Worm (Caenorhabditis elegans): ENCODE results near the gene T19C3.6.
A peak's percentile ranks its signal among the peaks of the same experiment; 100 is the strongest.

Gene T19C3.6

DNA sequence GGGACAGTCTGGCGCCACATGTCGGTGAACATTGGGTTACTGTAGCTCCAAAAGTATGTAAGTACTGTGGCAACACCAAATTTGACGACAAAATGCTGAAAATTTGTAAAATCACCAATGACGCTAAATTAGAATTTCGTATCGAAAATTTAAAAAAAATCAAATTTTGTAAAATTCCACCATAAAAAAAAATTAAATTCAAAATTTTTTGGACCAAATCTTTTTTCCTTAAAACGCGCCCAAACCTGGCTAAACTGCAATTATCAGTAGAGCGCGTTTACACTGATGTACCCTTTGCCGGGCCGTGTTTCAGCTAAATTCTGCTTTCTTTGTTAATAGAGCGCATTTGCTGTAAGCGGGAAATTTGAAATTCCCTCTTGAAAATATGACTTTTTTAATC lies at the start of gene T19C3.6:
T19C3.6 (minus strand) TSS at position 101 of the 400 bp plus-strand sequence.
- no peak for TF ChIP-seq dmd-4 (tag; optimal IDR thresholded peaks at IDR 0.05)

- TF ChIP-seq zag-1 (tag; optimal IDR thresholded peaks at IDR 0.05) (no peak), nhr-237 (tag; optimal IDR thresholded peaks at IDR 0.05) (no peak), ZK546.5 (tag; optimal IDR thresholded peaks at IDR 0.05) (no peak), mab-5 (tag; optimal IDR thresholded peaks at IDR 0.05) (no peak), nhr-25 (tag; optimal IDR thresholded peaks at IDR 0.05) (no peak), nhr-129 (tag; optimal IDR thresholded peaks at IDR 0.05) (no peak), nhr-11 (tag; optimal IDR thresholded peaks at IDR 0.05) (no peak), sma-9 (GFP tag; optimal IDR thresholded peaks at IDR 0.05) (no peak), sma-9 (tag; optimal IDR thresholded peaks at IDR 0.05) (no peak), egl-27 (tag; optimal IDR thresholded peaks at IDR 0.05) (no peak), nhr-77 (tag; optimal IDR thresholded peaks at IDR 0.05) (no peak), fos-1 (tag; optimal IDR thresholded peaks at IDR 0.05) (no peak), ztf-4 (tag; optimal IDR thresholded peaks at IDR 0.05) (no peak), mbf-1 (tag; optimal IDR thresholded peaks at IDR 0.05) (no peak)
Observed at ce11 chrIII:675822-676221, 44.5 kb upstream of the T19C3.6 start, which contains the start of gene grk-2. TSS of gene grk-2 (plus strand) at chrIII:676122.

DNA sequence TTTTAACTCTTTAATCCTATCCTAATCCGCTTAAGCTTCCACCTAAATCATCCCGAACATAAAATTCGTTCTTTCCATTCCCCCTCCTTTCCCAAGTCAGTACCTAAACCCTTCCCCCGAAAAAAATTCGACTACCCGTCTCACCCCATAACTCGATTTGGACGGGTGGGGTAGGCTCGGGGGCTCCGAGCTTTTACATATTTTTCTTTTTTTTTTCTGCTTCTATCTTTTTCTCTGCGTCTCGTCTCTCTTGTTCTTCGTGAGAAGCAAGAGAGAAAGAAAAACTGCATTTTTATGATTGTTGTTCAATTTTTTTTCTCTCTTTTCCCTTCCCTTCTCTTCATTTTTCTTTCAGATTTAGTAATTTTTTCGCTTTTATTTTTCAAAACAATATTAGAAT lies 44.1 kb upstream of the T19C3.6 start:
- TF ChIP-seq ZK546.5 (tag; optimal IDR thresholded peaks at IDR 0.05) (no peak), dmd-4 (tag; optimal IDR thresholded peaks at IDR 0.05) (no peak), blmp-1 (tag; optimal IDR thresholded peaks at IDR 0.05; ENCODE audit: insufficient read depth) (no peak), F13H6.1 (tag; optimal IDR thresholded peaks at IDR 0.05) (peak; percentile 21), nhr-12 (tag; optimal IDR thresholded peaks at IDR 0.05) (no peak), lsy-2 (tag; optimal IDR thresholded peaks at IDR 0.05) (peak in 1 of 2 experiments; percentile 20), sem-4 (tag; optimal IDR thresholded peaks at IDR 0.05) (no peak), ceh-16 (tag; optimal IDR thresholded peaks at IDR 0.05) (no peak), ztf-4 (tag; optimal IDR thresholded peaks at IDR 0.05) (no peak), fos-1 (tag; optimal IDR thresholded peaks at IDR 0.05) (no peak), snpc-4 (tag; optimal IDR thresholded peaks at IDR 0.05) (no peak), mab-5 (tag; optimal IDR thresholded peaks at IDR 0.05) (no peak), ztf-1 (GFP tag; conservative IDR thresholded peaks at IDR 0.05) (no peak), aly-2 (tag; optimal IDR thresholded peaks at IDR 0.05) (no peak), zag-1 (tag; optimal IDR thresholded peaks at IDR 0.05) (no peak), nhr-11 (tag; optimal IDR thresholded peaks at IDR 0.05) (no peak), unc-55 (GFP tag; optimal IDR thresholded peaks at IDR 0.05) (peak; percentile 27), skn-1 (tag; optimal IDR thresholded peaks at IDR 0.05) (no peak), Y55F3AM.14 (GFP tag; optimal IDR thresholded peaks at IDR 0.05) (no peak), gmeb-1 (tag; optimal IDR thresholded peaks at IDR 0.05) (no peak), lin-13 (GFP tag; optimal IDR thresholded peaks at IDR 0.05) (no peak), elt-3 (tag; optimal IDR thresholded peaks at IDR 0.05) (no peak), unc-39 (tag; optimal IDR thresholded peaks at IDR 0.05) (no peak), nhr-6 (tag; optimal IDR thresholded peaks at IDR 0.05) (no peak), ztf-11 (tag; optimal IDR thresholded peaks at IDR 0.05) (no peak), nhr-10 (tag; optimal IDR thresholded peaks at IDR 0.05) (no peak), C34F6.9 (tag; optimal IDR thresholded peaks at IDR 0.05) (peak; percentile 60), nhr-237 (tag; optimal IDR thresholded peaks at IDR 0.05) (no peak)

DNA sequence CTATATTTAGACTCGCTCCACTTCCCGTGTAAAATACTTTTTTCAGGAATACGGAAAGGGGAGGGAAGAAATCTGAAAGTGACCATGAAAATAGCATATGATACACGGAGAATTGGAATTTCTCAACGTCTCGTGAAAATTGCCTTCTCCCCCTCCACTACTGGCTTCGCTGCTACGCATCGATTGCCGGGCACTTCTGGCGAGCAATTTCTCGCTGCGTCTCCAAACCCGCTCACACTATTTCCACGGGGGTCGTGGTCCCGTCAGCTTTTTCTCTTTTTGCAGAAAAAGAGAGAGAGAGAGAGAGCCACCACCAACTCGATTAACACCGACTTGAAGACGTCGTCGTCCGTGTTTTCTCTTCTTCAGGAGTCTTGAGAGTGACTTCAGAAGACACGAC lies 39.7 kb upstream of the T19C3.6 start:
- no peak for TF ChIP-seq ceh-16 (tag; optimal IDR thresholded peaks at IDR 0.05)
- TF ChIP-seq nhr-10 (tag; optimal IDR thresholded peaks at IDR 0.05) = no peak
- no peak for TF ChIP-seq gmeb-1 (tag; optimal IDR thresholded peaks at IDR 0.05)
- no peak for TF ChIP-seq nhr-25 (tag; optimal IDR thresholded peaks at IDR 0.05)
- TF ChIP-seq lin-13 (GFP tag; optimal IDR thresholded peaks at IDR 0.05) = peak; percentile 22
- no peak for TF ChIP-seq peb-1 (tag; optimal IDR thresholded peaks at IDR 0.05)
- TF ChIP-seq dmd-4 (tag; optimal IDR thresholded peaks at IDR 0.05) = no peak
- peak; percentile 1 to 69 for TF ChIP-seq mdl-1 (tag; optimal IDR thresholded peaks at IDR 0.05)
- no peak for TF ChIP-seq mbf-1 (tag; optimal IDR thresholded peaks at IDR 0.05)
- no peak for TF ChIP-seq alr-1 (tag; optimal IDR thresholded peaks at IDR 0.05)
- TF ChIP-seq snpc-4 (tag; optimal IDR thresholded peaks at IDR 0.05) = no peak
- no peak for TF ChIP-seq sem-4 (tag; optimal IDR thresholded peaks at IDR 0.05)
- peak; percentile 63 for TF ChIP-seq crh-2 (tag; optimal IDR thresholded peaks at IDR 0.05)
- no peak for TF ChIP-seq nhr-237 (tag; optimal IDR thresholded peaks at IDR 0.05)
- TF ChIP-seq nhr-129 (tag; optimal IDR thresholded peaks at IDR 0.05) = peak; percentile 44
- peak; percentile 82 for TF ChIP-seq unc-55 (GFP tag; optimal IDR thresholded peaks at IDR 0.05)
- TF ChIP-seq lin-39 (tag; optimal IDR thresholded peaks at IDR 0.05) = no peak
- peak; percentile 45 to 68 for TF ChIP-seq lsy-2 (tag; optimal IDR thresholded peaks at IDR 0.05)
- TF ChIP-seq ama-1 (optimal IDR thresholded peaks at IDR 0.05) = no peak
- no peak for TF ChIP-seq nhr-77 (tag; optimal IDR thresholded peaks at IDR 0.05)
- TF ChIP-seq nhr-12 (tag; optimal IDR thresholded peaks at IDR 0.05) = no peak
- TF ChIP-seq skn-1 (tag; optimal IDR thresholded peaks at IDR 0.05) = no peak
- TF ChIP-seq R02D3.7 (tag; optimal IDR thresholded peaks at IDR 0.05) = no peak
- no peak for TF ChIP-seq aly-2 (tag; optimal IDR thresholded peaks at IDR 0.05)
- no peak for TF ChIP-seq nhr-21 (tag; optimal IDR thresholded peaks at IDR 0.05)
- no peak for TF ChIP-seq unc-39 (tag; optimal IDR thresholded peaks at IDR 0.05)
- TF ChIP-seq lin-11 (tag; optimal IDR thresholded peaks at IDR 0.05) = peak; percentile 87
- peak; percentile 9 for TF ChIP-seq nhr-6 (tag; optimal IDR thresholded peaks at IDR 0.05)
- TF ChIP-seq nhr-23 (tag; optimal IDR thresholded peaks at IDR 0.05) = no peak
- TF ChIP-seq Y55F3AM.14 (GFP tag; optimal IDR thresholded peaks at IDR 0.05) = peak; percentile 34
- peak; percentile 46 for TF ChIP-seq sma-9 (GFP tag; optimal IDR thresholded peaks at IDR 0.05)
- TF ChIP-seq sma-9 (tag; optimal IDR thresholded peaks at IDR 0.05) = no peak
- TF ChIP-seq elt-3 (tag; optimal IDR thresholded peaks at IDR 0.05) = no peak
- TF ChIP-seq ztf-11 (tag; optimal IDR thresholded peaks at IDR 0.05) = no peak
- TF ChIP-seq egl-27 (tag; optimal IDR thresholded peaks at IDR 0.05) = peak; percentile 58
- TF ChIP-seq F13H6.1 (tag; optimal IDR thresholded peaks at IDR 0.05) = peak; percentile 69

Measured in whole organism, L2 larva.